Comparison of ENCODE assay signal across 1 fruit fly cellular context in the genomic region with DNA sequence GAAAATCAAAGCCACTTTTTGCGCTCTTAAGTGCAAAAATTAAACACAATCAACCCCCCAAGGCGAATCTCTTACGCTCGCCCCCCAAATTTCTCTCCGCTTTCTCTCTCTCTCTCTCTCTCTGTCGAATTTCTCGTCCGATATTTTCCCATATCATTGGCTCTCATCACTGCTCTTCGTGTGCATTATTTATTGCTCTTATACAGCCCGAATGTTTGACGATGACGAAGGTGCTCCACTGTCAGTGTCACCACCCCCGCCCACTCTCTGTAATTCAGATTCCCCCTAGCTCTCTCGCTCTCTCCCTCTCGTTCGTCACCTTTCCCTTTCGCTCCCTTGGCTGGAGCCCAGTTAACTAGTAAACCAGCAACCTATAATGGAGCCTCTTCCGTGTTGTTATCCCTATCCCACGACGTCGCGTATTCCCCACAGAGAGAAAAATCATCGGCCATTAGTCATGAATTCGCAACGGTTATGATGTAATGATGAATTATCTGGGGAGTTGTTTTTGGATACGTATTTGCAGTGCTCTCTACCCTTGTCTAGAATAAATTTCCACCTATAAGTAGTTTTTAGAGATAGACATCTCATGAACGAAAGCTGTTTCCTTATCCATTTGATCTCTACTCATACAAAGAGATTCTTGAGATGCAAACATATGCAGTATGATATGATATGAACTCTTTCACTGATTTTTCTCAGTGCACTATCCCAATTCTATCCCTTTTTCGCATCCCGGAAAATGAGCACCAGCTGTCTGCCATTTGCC.
TF ChIP-seq lines count a peak whose summit lies in the region.

No protein-coding gene starts in this region.

TF ChIP-seq in whole organism, embryonic, 481 proteins besides CTCF, POLR2A, EP300 and RAD21 (continued from another document and continues in another):
- TF ChIP-seq Adf1 (GFP tag; IDR thresholded peaks at IDR 0.05; lab: Robert Waterston, UW): no peak; the same call in 1 of the 2 replicates
- peak; percentile 46 for TF ChIP-seq lmd (GFP tag; IDR thresholded peaks at IDR 0.05; lab: Robert Waterston, UW)
- TF ChIP-seq Rx (GFP tag; IDR thresholded peaks at IDR 0.05; lab: Robert Waterston, UW): no peak; the same call in 1 of the 2 replicates
- TF ChIP-seq Bteb2 (GFP tag; optimal IDR thresholded peaks at IDR 0.05; lab: Kevin White, UChicago): peak; percentile 47
- TF ChIP-seq NC2α (GFP tag; optimal IDR thresholded peaks at IDR 0.05; lab: Kevin White, UChicago): no peak
- TF ChIP-seq vfl (GFP tag; optimal IDR thresholded peaks at IDR 0.05; lab: Kevin White, UChicago): peak; percentile 9
- TF ChIP-seq CG8281 (tag; optimal IDR thresholded peaks at IDR 0.05; lab: Kevin White, UChicago): peak; percentile 13
- no peak for TF ChIP-seq CG2202 (tag; optimal IDR thresholded peaks at IDR 0.05; lab: Kevin White, UChicago)
- TF ChIP-seq CG10147 (GFP tag; optimal IDR thresholded peaks at IDR 0.05; lab: Kevin White, UChicago): peak; percentile 44
- no peak; the same call in 1 of the 2 replicates for TF ChIP-seq vvl (GFP tag; IDR thresholded peaks at IDR 0.05; lab: Robert Waterston, UW)
- TF ChIP-seq Drgx (GFP tag; IDR thresholded peaks at IDR 0.05; lab: Robert Waterston, UW): no peak
- peak; percentile 61 for TF ChIP-seq CG11504 (tag; optimal IDR thresholded peaks at IDR 0.05; lab: Kevin White, UChicago)
- TF ChIP-seq vnd (GFP tag; IDR thresholded peaks at IDR 0.05; lab: Robert Waterston, UW; ENCODE audit: partially characterized antibody): no peak
- no peak for TF ChIP-seq CG42726 (GFP tag; IDR thresholded peaks at IDR 0.05; lab: Robert Waterston, UW; ENCODE audit: partially characterized antibody)
- no peak for TF ChIP-seq cad (GFP tag; optimal IDR thresholded peaks at IDR 0.05; lab: Kevin White, UChicago)
- peak; percentile 68 for TF ChIP-seq CG18262 (tag; optimal IDR thresholded peaks at IDR 0.05; lab: Kevin White, UChicago)
- TF ChIP-seq MESR4 (GFP tag; optimal IDR thresholded peaks at IDR 0.05; lab: Kevin White, UChicago): no peak
- peak; percentile 27 for TF ChIP-seq PHDP (tag; optimal IDR thresholded peaks at IDR 0.05; lab: Kevin White, UChicago)
- peak; percentile 37; the same call in 1 of the 2 replicates for TF ChIP-seq al (GFP tag; IDR thresholded peaks at IDR 0.05; lab: Robert Waterston, UW)
- TF ChIP-seq phol (tag; optimal IDR thresholded peaks at IDR 0.05; lab: Kevin White, UChicago): peak; percentile 70
- TF ChIP-seq CG7786 (GFP tag; optimal IDR thresholded peaks at IDR 0.05; lab: Kevin White, UChicago): peak; percentile 68
- TF ChIP-seq eyg (GFP tag; optimal IDR thresholded peaks at IDR 0.05; lab: Kevin White, UChicago): peak; percentile 32
- TF ChIP-seq ems (GFP tag; optimal IDR thresholded peaks at IDR 0.05; lab: Kevin White, UChicago): peak; percentile 33
- no peak for TF ChIP-seq bigmax (GFP tag; optimal IDR thresholded peaks at IDR 0.05; lab: Kevin White, UChicago)
- peak; percentile 54 for TF ChIP-seq btn (GFP tag; optimal IDR thresholded peaks at IDR 0.05; lab: Kevin White, UChicago)
- no peak for TF ChIP-seq Dip2 (GFP tag; IDR thresholded peaks at IDR 0.05; lab: Robert Waterston, UW)
- TF ChIP-seq az2 (GFP tag; optimal IDR thresholded peaks at IDR 0.05; lab: Kevin White, UChicago): peak; percentile 21
- TF ChIP-seq CG17359 (tag; optimal IDR thresholded peaks at IDR 0.05; lab: Kevin White, UChicago): peak; percentile 44
- no peak for TF ChIP-seq CG4820 (GFP tag; optimal IDR thresholded peaks at IDR 0.05; lab: Kevin White, UChicago)
- TF ChIP-seq CG1647 (GFP tag; optimal IDR thresholded peaks at IDR 0.05; lab: Kevin White, UChicago): peak; percentile 55
- TF ChIP-seq CG18599 (GFP tag; optimal IDR thresholded peaks at IDR 0.05; lab: Kevin White, UChicago): peak; percentile 77
- no peak for TF ChIP-seq Kr (GFP tag; optimal IDR thresholded peaks at IDR 0.05; lab: Kevin White, UChicago)
- TF ChIP-seq CG12236 (GFP tag; optimal IDR thresholded peaks at IDR 0.05; lab: Kevin White, UChicago): peak; percentile 4
- peak; percentile 45 for TF ChIP-seq CG9437 (GFP tag; optimal IDR thresholded peaks at IDR 0.05; lab: Kevin White, UChicago)
- no peak for TF ChIP-seq pzg (GFP tag; optimal IDR thresholded peaks at IDR 0.05; lab: Kevin White, UChicago)
- TF ChIP-seq CG32532 (GFP tag; IDR thresholded peaks at IDR 0.05; lab: Robert Waterston, UW): no peak; the same call in 1 of the 2 replicates
- TF ChIP-seq pb (GFP tag; optimal IDR thresholded peaks at IDR 0.05; lab: Kevin White, UChicago): peak; percentile 46
- peak; percentile 11 for TF ChIP-seq CG10267 (tag; optimal IDR thresholded peaks at IDR 0.05; lab: Kevin White, UChicago)
- peak; percentile 57 for TF ChIP-seq disco-r (GFP tag; optimal IDR thresholded peaks at IDR 0.05; lab: Kevin White, UChicago)
- TF ChIP-seq CG30020 (tag; optimal IDR thresholded peaks at IDR 0.05; lab: Kevin White, UChicago): no peak
- TF ChIP-seq CG13775 (GFP tag; optimal IDR thresholded peaks at IDR 0.05; lab: Kevin White, UChicago): peak; percentile 43
- no peak for TF ChIP-seq ken (GFP tag; IDR thresholded peaks at IDR 0.05; lab: Robert Waterston, UW)
- TF ChIP-seq usp (GFP tag; optimal IDR thresholded peaks at IDR 0.05; lab: Kevin White, UChicago): no peak
- peak; percentile 65 for TF ChIP-seq NfI (GFP tag; optimal IDR thresholded peaks at IDR 0.05; lab: Kevin White, UChicago)
- TF ChIP-seq kah (GFP tag; optimal IDR thresholded peaks at IDR 0.05; lab: Kevin White, UChicago): no peak
- peak; percentile 66 for TF ChIP-seq luna (GFP tag; optimal IDR thresholded peaks at IDR 0.05; lab: Kevin White, UChicago)
- no peak for TF ChIP-seq inv (GFP tag; IDR thresholded peaks at IDR 0.05; lab: Robert Waterston, UW; ENCODE audit: partially characterized antibody)
- TF ChIP-seq D19B (GFP tag; optimal IDR thresholded peaks at IDR 0.05; lab: Kevin White, UChicago): peak; percentile 14
- TF ChIP-seq shn (GFP tag; optimal IDR thresholded peaks at IDR 0.05; lab: Kevin White, UChicago): peak; percentile 54
- peak; percentile 74 for TF ChIP-seq CG7839 (tag; optimal IDR thresholded peaks at IDR 0.05; lab: Kevin White, UChicago)
- TF ChIP-seq CG12769 (tag; optimal IDR thresholded peaks at IDR 0.05; lab: Kevin White, UChicago): peak; percentile 73
- peak; percentile 6 for TF ChIP-seq Spps (tag; optimal IDR thresholded peaks at IDR 0.05; lab: Kevin White, UChicago)
- TF ChIP-seq CG13424 (tag; optimal IDR thresholded peaks at IDR 0.05; lab: Kevin White, UChicago): peak; percentile 61
- TF ChIP-seq gce (GFP tag; IDR thresholded peaks at IDR 0.05; lab: Robert Waterston, UW): no peak
- TF ChIP-seq CG11723 (GFP tag; optimal IDR thresholded peaks at IDR 0.05; lab: Kevin White, UChicago): no peak
- peak; percentile 35 for TF ChIP-seq CG17829 (tag; optimal IDR thresholded peaks at IDR 0.05; lab: Kevin White, UChicago)
- peak; percentile 17 for TF ChIP-seq CG12219 (GFP tag; optimal IDR thresholded peaks at IDR 0.05; lab: Kevin White, UChicago)
- TF ChIP-seq CG1602 (GFP tag; optimal IDR thresholded peaks at IDR 0.05; lab: Kevin White, UChicago): peak; percentile 35
- no peak for TF ChIP-seq CG3995 (GFP tag; optimal IDR thresholded peaks at IDR 0.05; lab: Kevin White, UChicago)
- peak; percentile 55 for TF ChIP-seq CG11398 (GFP tag; optimal IDR thresholded peaks at IDR 0.05; lab: Kevin White, UChicago)
- TF ChIP-seq Dek (tag; optimal IDR thresholded peaks at IDR 0.05; lab: Kevin White, UChicago): peak; percentile 12
- TF ChIP-seq CG32767 (GFP tag; IDR thresholded peaks at IDR 0.05; lab: Robert Waterston, UW): no peak
- TF ChIP-seq CG6765 (GFP tag; optimal IDR thresholded peaks at IDR 0.05; lab: Kevin White, UChicago): peak; percentile 45
- TF ChIP-seq Gug (GFP tag; IDR thresholded peaks at IDR 0.05; lab: Robert Waterston, UW): peak; percentile 27; the same call in 1 of the 4 replicates
- no peak for TF ChIP-seq B-H1 (GFP tag; IDR thresholded peaks at IDR 0.05; lab: Robert Waterston, UW)
- peak; percentile 40 for TF ChIP-seq zfh2 (GFP tag; optimal IDR thresholded peaks at IDR 0.05; lab: Kevin White, UChicago)
- peak; percentile 2 for TF ChIP-seq CG12942 (GFP tag; optimal IDR thresholded peaks at IDR 0.05; lab: Kevin White, UChicago)
- peak; percentile 30 for TF ChIP-seq Blimp-1 (GFP tag; optimal IDR thresholded peaks at IDR 0.05; lab: Kevin White, UChicago)
- TF ChIP-seq eve (GFP tag; optimal IDR thresholded peaks at IDR 0.05; lab: Kevin White, UChicago): peak in 1 of 2 experiments; percentile 86
- peak; percentile 58 for TF ChIP-seq gro (GFP tag; optimal IDR thresholded peaks at IDR 0.05; lab: Kevin White, UChicago)
- no peak for TF ChIP-seq GATAe (GFP tag; conservative IDR thresholded peaks at IDR 0.05; lab: Robert Waterston, UW)
- TF ChIP-seq ham (GFP tag; IDR thresholded peaks at IDR 0.05; lab: Robert Waterston, UW): no peak
- TF ChIP-seq CG10274 (GFP tag; optimal IDR thresholded peaks at IDR 0.05; lab: Kevin White, UChicago): peak; percentile 8
- TF ChIP-seq Hr51 (GFP tag; optimal IDR thresholded peaks at IDR 0.05; lab: Kevin White, UChicago): peak in 1 of 2 experiments; percentile 59
- TF ChIP-seq row (GFP tag; IDR thresholded peaks at IDR 0.05; lab: Robert Waterston, UW): peak; percentile 62
- TF ChIP-seq CG17186 (GFP tag; optimal IDR thresholded peaks at IDR 0.05; lab: Kevin White, UChicago): no peak
- TF ChIP-seq cwo (GFP tag; optimal IDR thresholded peaks at IDR 0.05; lab: Kevin White, UChicago): peak; percentile 45
- TF ChIP-seq CG2678 (tag; optimal IDR thresholded peaks at IDR 0.05; lab: Kevin White, UChicago): peak; percentile 74
- TF ChIP-seq Sin3A (optimal IDR thresholded peaks at IDR 0.05; lab: Kevin White, UChicago): no peak
- TF ChIP-seq crc (GFP tag; optimal IDR thresholded peaks at IDR 0.05; lab: Kevin White, UChicago): peak; percentile 70
- TF ChIP-seq CG11093 (GFP tag; IDR thresholded peaks at IDR 0.05; lab: Robert Waterston, UW): no peak
- TF ChIP-seq slp2 (GFP tag; optimal IDR thresholded peaks at IDR 0.05; lab: Kevin White, UChicago): peak; percentile 51
- TF ChIP-seq CG16815 (GFP tag; optimal IDR thresholded peaks at IDR 0.05; lab: Kevin White, UChicago): peak; percentile 32
- TF ChIP-seq CG10654 (GFP tag; optimal IDR thresholded peaks at IDR 0.05; lab: Kevin White, UChicago): peak; percentile 37
- no peak for TF ChIP-seq tap (tag; optimal IDR thresholded peaks at IDR 0.05; lab: Kevin White, UChicago)
- TF ChIP-seq CG6654 (GFP tag; optimal IDR thresholded peaks at IDR 0.05; lab: Kevin White, UChicago): no peak
- no peak for TF ChIP-seq gcm (GFP tag; optimal IDR thresholded peaks at IDR 0.05; lab: Kevin White, UChicago)
- peak; percentile 71 for TF ChIP-seq gem (tag; optimal IDR thresholded peaks at IDR 0.05; lab: Kevin White, UChicago)
- TF ChIP-seq CG13894 (tag; optimal IDR thresholded peaks at IDR 0.05; lab: Kevin White, UChicago): peak; percentile 32
- no peak; the same call in 2 of the 3 replicates for TF ChIP-seq croc (GFP tag; conservative IDR thresholded peaks at IDR 0.05; lab: Robert Waterston, UW)
- TF ChIP-seq gsb-n (tag; optimal IDR thresholded peaks at IDR 0.05; lab: Kevin White, UChicago): no peak
- TF ChIP-seq CG6175 (GFP tag; IDR thresholded peaks at IDR 0.05; lab: Robert Waterston, UW): no peak
- TF ChIP-seq CG1024 (GFP tag; IDR thresholded peaks at IDR 0.05; lab: Robert Waterston, UW): no peak
- peak; percentile 46 for TF ChIP-seq NC2β (GFP tag; optimal IDR thresholded peaks at IDR 0.05; lab: Kevin White, UChicago)
- TF ChIP-seq dan (GFP tag; IDR thresholded peaks at IDR 0.05; lab: Robert Waterston, UW): no peak
- peak; percentile 55 for TF ChIP-seq nmo (GFP tag; optimal IDR thresholded peaks at IDR 0.05; lab: Kevin White, UChicago)
- peak; percentile 59 for TF ChIP-seq tio (GFP tag; optimal IDR thresholded peaks at IDR 0.05; lab: Kevin White, UChicago)
- TF ChIP-seq CG11085 (GFP tag; IDR thresholded peaks at IDR 0.05; lab: Robert Waterston, UW): no peak
- TF ChIP-seq CG3726 (GFP tag; IDR thresholded peaks at IDR 0.05; lab: Robert Waterston, UW): 0 out of 3 replicates have a peak, but pooled peaks have one; percentile 41
- peak; percentile 74 to 81 for TF ChIP-seq Pdp1 (GFP tag; optimal IDR thresholded peaks at IDR 0.05; lab: Kevin White, UChicago)
- TF ChIP-seq H2.0 (GFP tag; IDR thresholded peaks at IDR 0.05; lab: Robert Waterston, UW): no peak
- TF ChIP-seq Fer2 (tag; optimal IDR thresholded peaks at IDR 0.05; lab: Kevin White, UChicago): peak; percentile 22
- TF ChIP-seq CG17568 (GFP tag; optimal IDR thresholded peaks at IDR 0.05; lab: Kevin White, UChicago): no peak
- TF ChIP-seq aop (GFP tag; IDR thresholded peaks at IDR 0.05; lab: Robert Waterston, UW): no peak
- TF ChIP-seq CG15479 (GFP tag; optimal IDR thresholded peaks at IDR 0.05; lab: Kevin White, UChicago): no peak
- TF ChIP-seq CG12659 (GFP tag; optimal IDR thresholded peaks at IDR 0.05; lab: Kevin White, UChicago): peak; percentile 46
- no peak for TF ChIP-seq nom (GFP tag; optimal IDR thresholded peaks at IDR 0.05; lab: Kevin White, UChicago)
- TF ChIP-seq CG15696 (tag; optimal IDR thresholded peaks at IDR 0.05; lab: Kevin White, UChicago): peak; percentile 38
- no peak for TF ChIP-seq CG2129 (GFP tag; IDR thresholded peaks at IDR 0.05; lab: Robert Waterston, UW; ENCODE audit: partially characterized antibody)
- TF ChIP-seq tup (GFP tag; optimal IDR thresholded peaks at IDR 0.05; lab: Kevin White, UChicago): no peak
- TF ChIP-seq Camta (GFP tag; optimal IDR thresholded peaks at IDR 0.05; lab: Kevin White, UChicago): peak; percentile 65
- TF ChIP-seq CG34376 (GFP tag; optimal IDR thresholded peaks at IDR 0.05; lab: Kevin White, UChicago): peak; percentile 17
- TF ChIP-seq sr (GFP tag; IDR thresholded peaks at IDR 0.05; lab: Robert Waterston, UW): 0 out of 3 replicates have a peak, but pooled peaks have one; percentile 25
- peak; percentile 52; the same call in 1 of the 2 replicates for TF ChIP-seq sisA (GFP tag; IDR thresholded peaks at IDR 0.05; lab: Robert Waterston, UW)
- no peak for TF ChIP-seq dati (GFP tag; IDR thresholded peaks at IDR 0.05; lab: Robert Waterston, UW)
- no peak for TF ChIP-seq CG8765 (GFP tag; IDR thresholded peaks at IDR 0.05; lab: Robert Waterston, UW)
- TF ChIP-seq ERR (GFP tag; optimal IDR thresholded peaks at IDR 0.05; lab: Kevin White, UChicago): no peak
- no peak for TF ChIP-seq danr (GFP tag; IDR thresholded peaks at IDR 0.05; lab: Robert Waterston, UW)
- no peak for TF ChIP-seq gsb (GFP tag; IDR thresholded peaks at IDR 0.05; lab: Robert Waterston, UW)
- TF ChIP-seq CG3838 (GFP tag; optimal IDR thresholded peaks at IDR 0.05; lab: Kevin White, UChicago): no peak
- TF ChIP-seq CG4730 (GFP tag; IDR thresholded peaks at IDR 0.05; lab: Robert Waterston, UW): no peak
- peak; percentile 76 for TF ChIP-seq Hmr (GFP tag; optimal IDR thresholded peaks at IDR 0.05; lab: Kevin White, UChicago)
- TF ChIP-seq CG10462 (GFP tag; optimal IDR thresholded peaks at IDR 0.05; lab: Kevin White, UChicago): no peak
